Fruit fly (Drosophila melanogaster) whole organism, wandering third instar larva: ENCODE measurements around the gene Mtp.
A peak's percentile ranks its signal among the peaks of the same experiment; 100 is the strongest.

Experiments used
- Hnf4 ChIP-seq: fragments of 200-800 bp; sonication (Bioruptor generic); optimal IDR thresholded peaks from 2 replicates; lab custom pipeline; 2016; ENCODE audit warnings: missing biosample characterization, mild to moderate bottlenecking, missing genetic modification characterization
- br ChIP-seq: fragments of 200-800 bp; sonication (Bioruptor generic); optimal IDR thresholded peaks from 2 replicates; lab custom pipeline; 2016; ENCODE audit warnings: missing biosample characterization, missing genetic modification characterization
- ey ChIP-seq: fragments of 200-800 bp; sonication (Bioruptor generic); optimal IDR thresholded peaks from 2 replicates; lab custom pipeline; 2016; ENCODE audit warnings: missing biosample characterization, missing genetic modification characterization
- fru ChIP-seq: fragments of 200-800 bp; sonication (Bioruptor generic); optimal IDR thresholded peaks from 3 replicates; lab custom pipeline; 2016; ENCODE audit warnings: missing biosample characterization, mild to moderate bottlenecking, missing genetic modification characterization
- jim ChIP-seq: fragments of 175-275, 200-325 bp; sonication (Bioruptor generic); optimal IDR thresholded peaks from 2 replicates; lab custom pipeline; 2016; ENCODE audit warnings: missing biosample characterization, mild to moderate bottlenecking, missing genetic modification characterization
- lola ChIP-seq: fragments of >200 bp; optimal IDR thresholded peaks from 2 replicates; lab custom pipeline; 2017; ENCODE audit warnings: missing biosample characterization, missing genetic modification characterization
- psq ChIP-seq: fragments of 200-800 bp; sonication (Bioruptor generic); optimal IDR thresholded peaks from 3 replicates; lab custom pipeline; 2017; ENCODE audit warnings: missing biosample characterization, mild to moderate bottlenecking, missing genetic modification characterization, moderate library complexity
- sage ChIP-seq: fragments of 200-800 bp; sonication (Bioruptor generic); optimal IDR thresholded peaks from 2 replicates; lab custom pipeline; 2016; ENCODE audit warnings: missing biosample characterization, mild to moderate bottlenecking, missing genetic modification characterization
- tai ChIP-seq: sonication (Bioruptor generic); optimal IDR thresholded peaks from 2 replicates; lab custom pipeline; 2016; ENCODE audit warnings: missing biosample characterization, missing genetic modification characterization
- woc ChIP-seq: sonication (Bioruptor generic); optimal IDR thresholded peaks from 2 replicates; lab custom pipeline; 2016; ENCODE audit warnings: missing biosample characterization, mild to moderate bottlenecking, missing genetic modification characterization

- TF ChIP-seq woc (GFP tag; lab: Kevin White, UChicago) (no peak), fru (peak; percentile 16), psq (GFP tag; lab: Kevin White, UChicago) (no peak), jim (GFP tag; lab: Kevin White, UChicago) (no peak), lola (GFP tag; lab: Kevin White, UChicago) (no peak), tai (peak; percentile 19), sage (GFP tag; lab: Kevin White, UChicago) (peak; percentile 48), ey (no peak), Hnf4 (peak; percentile 42), br (GFP tag; lab: Kevin White, UChicago) (peak; percentile 4)
These were observed 11.3 kb downstream of the Mtp start for dm6 chr2L:20911374-20911773.
